Worm (Caenorhabditis elegans): ENCODE measurements around the gene nrde-3.

Gene nrde-3

DNA sequence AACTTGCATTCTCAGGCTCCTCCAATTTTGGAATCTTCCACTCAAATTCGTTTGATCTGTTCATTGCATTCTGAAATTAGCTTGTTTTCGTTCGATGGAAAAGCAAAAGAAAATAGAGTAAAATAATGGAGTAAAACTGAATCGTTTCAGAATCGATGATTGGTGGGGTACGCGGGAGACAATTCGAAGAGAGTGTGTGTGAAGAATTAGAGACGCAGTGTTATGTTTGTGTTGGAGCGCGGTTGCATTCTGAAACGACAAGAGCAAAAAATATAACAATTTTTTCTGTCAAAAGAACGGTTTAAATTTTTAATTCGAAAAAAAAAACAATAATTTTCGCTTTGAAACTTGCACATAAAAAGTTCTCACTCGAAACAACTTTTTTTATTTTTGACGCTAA, 16.7 kb downstream of the nrde-3 start, which contains the start of gene ceh-93:
Gene ceh-93, minus strand, starts transcription at position 70 of the 400 bp plus-strand sequence.
- TF ChIP-seq daf-16 (GFP tag; optimal IDR thresholded peaks at IDR 0.05) (no peak), daf-16 (tag; optimal IDR thresholded peaks at IDR 0.05) (peak; percentile 59), php-3 (GFP tag; IDR thresholded peaks at IDR 0.05) (no peak), nhr-237 (tag; optimal IDR thresholded peaks at IDR 0.05) (no peak), lin-38 (GFP tag; IDR thresholded peaks at IDR 0.05) (peak; percentile 66), hmg-1.1 (GFP tag; IDR thresholded peaks at IDR 0.05) (peak; percentile 55), nhr-28 (tag; optimal IDR thresholded peaks at IDR 0.05) (peak; percentile 17), dpl-1 (GFP tag; optimal IDR thresholded peaks at IDR 0.05) (peak; percentile 0)

DNA sequence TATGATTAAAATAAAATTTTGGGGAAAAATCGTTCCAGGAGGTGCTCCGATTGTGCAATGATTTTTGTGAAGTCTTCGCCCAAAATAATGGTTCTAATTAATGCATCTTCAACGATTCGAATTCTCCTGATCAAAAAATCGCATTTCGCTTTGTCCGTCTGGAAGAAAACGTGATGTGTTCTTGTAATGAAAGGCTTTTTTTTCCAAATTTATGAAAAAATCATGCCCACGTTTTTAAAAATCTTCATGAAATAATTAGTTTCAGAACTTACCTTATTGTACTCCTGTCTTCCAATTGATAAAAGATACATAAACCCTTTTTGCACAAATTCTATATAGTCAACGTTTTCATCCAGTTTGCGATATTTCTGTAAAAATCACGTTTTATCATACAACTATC, 17.5 kb downstream of the nrde-3 start:
- TF ChIP-seq lin-1 (GFP tag; IDR thresholded peaks at IDR 0.05), result no peak
- peak in 1 of 2 experiments; percentile 92 for TF ChIP-seq unc-62 (GFP tag; optimal IDR thresholded peaks at IDR 0.05 in 1 of 2)
- no peak for TF ChIP-seq unc-62 (tag; optimal IDR thresholded peaks at IDR 0.05)
- no peak for TF ChIP-seq mes-2 (tag; optimal IDR thresholded peaks at IDR 0.05; ENCODE audit: poor library complexity, severe bottlenecking)
- TF ChIP-seq T20F7.1 (GFP tag; optimal IDR thresholded peaks at IDR 0.05), result no peak
- TF ChIP-seq unc-130 (GFP tag; optimal IDR thresholded peaks at IDR 0.05), result no peak
- no peak for TF ChIP-seq R02D3.7 (tag; optimal IDR thresholded peaks at IDR 0.05)

DNA sequence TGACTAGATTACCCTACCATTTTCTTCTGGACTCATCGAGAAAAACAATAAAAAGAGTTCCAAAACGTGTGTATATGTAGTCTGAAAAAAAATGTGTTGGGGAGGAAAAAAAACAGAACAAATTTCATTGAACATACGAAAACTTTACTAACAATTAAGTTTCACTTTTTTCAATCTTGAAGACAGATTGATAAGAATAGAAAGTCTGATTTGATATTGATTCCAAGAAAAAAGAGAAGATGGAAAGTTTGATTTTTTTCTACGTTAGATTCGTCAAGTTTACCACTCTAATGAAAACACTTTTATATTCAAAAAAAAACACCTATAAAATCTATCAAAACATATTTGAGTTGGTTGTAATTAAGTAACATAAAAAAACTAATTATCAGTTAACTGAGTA, 18.4 kb downstream of the nrde-3 start, which contains the start of gene R04A9.9:
Gene R04A9.9, minus strand, starts transcription at position 101 of the 400 bp plus-strand sequence.
- no peak for TF ChIP-seq mxl-3 (GFP tag; optimal IDR thresholded peaks at IDR 0.05)
- no peak for TF ChIP-seq arid-1 (GFP tag; conservative IDR thresholded peaks at IDR 0.05)
- no peak for TF ChIP-seq Y48G9A.11 (GFP tag; IDR thresholded peaks at IDR 0.05)
- no peak for TF ChIP-seq T26A8.4 (GFP tag; IDR thresholded peaks at IDR 0.05)
- no peak for TF ChIP-seq nhr-10 (tag; optimal IDR thresholded peaks at IDR 0.05)
- no peak for TF ChIP-seq nhr-11 (tag; optimal IDR thresholded peaks at IDR 0.05)
- no peak for TF ChIP-seq madf-9 (GFP tag; conservative IDR thresholded peaks at IDR 0.05)
- no peak for TF ChIP-seq egl-43 (GFP tag; IDR thresholded peaks at IDR 0.05)
- no peak for TF ChIP-seq mdl-1 (tag; optimal IDR thresholded peaks at IDR 0.05)
- no peak for TF ChIP-seq egl-27 (tag; optimal IDR thresholded peaks at IDR 0.05)
- no peak for TF ChIP-seq pha-4 (GFP tag; IDR thresholded peaks at IDR 0.05)
- TF ChIP-seq pha-4 (tag; optimal IDR thresholded peaks at IDR 0.05), result no peak
- no peak for TF ChIP-seq daf-12 (tag; optimal IDR thresholded peaks at IDR 0.05)
- no peak for TF ChIP-seq tra-1 (GFP tag; IDR thresholded peaks at IDR 0.05)
- no peak for TF ChIP-seq mes-2 (tag; optimal IDR thresholded peaks at IDR 0.05; ENCODE audit: poor library complexity, severe bottlenecking)
- no peak for TF ChIP-seq sdz-12 (GFP tag; optimal IDR thresholded peaks at IDR 0.05)
- TF ChIP-seq zfp-3 (GFP tag; conservative IDR thresholded peaks at IDR 0.05), result no peak
- TF ChIP-seq F37D6.2 (tag; optimal IDR thresholded peaks at IDR 0.05), result no peak

DNA sequence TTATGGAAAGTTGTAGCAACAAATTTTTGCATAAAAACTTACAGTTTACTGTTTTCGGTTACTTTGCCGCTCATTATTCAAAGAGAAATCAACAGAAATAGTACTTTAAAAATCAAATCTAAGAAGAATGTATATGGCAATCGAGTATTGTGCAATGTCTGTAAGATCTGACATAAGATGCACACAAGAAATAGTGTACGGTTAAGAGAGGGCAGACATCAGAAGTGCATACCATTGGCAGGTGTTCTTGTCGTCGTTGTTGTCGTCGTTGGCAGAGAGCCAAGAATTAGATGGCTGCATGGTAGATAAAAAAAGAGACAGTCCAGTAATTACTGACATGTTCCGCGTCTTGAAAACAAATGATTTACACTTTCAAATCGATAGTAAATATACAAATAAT, 22.7 kb downstream of the nrde-3 start, which contains the start of gene R04A9.7:
Gene R04A9.7, minus strand, starts transcription at position 184 of the 400 bp plus-strand sequence.
- TF ChIP-seq ztf-11 (tag; optimal IDR thresholded peaks at IDR 0.05), result no peak
- no peak for TF ChIP-seq madf-5 (GFP tag; IDR thresholded peaks at IDR 0.05)
- TF ChIP-seq Y5F2A.4 (GFP tag; optimal IDR thresholded peaks at IDR 0.05), result no peak
- TF ChIP-seq F49E8.2 (tag; optimal IDR thresholded peaks at IDR 0.05; ENCODE audit: borderline replicate concordance), result no peak

DNA sequence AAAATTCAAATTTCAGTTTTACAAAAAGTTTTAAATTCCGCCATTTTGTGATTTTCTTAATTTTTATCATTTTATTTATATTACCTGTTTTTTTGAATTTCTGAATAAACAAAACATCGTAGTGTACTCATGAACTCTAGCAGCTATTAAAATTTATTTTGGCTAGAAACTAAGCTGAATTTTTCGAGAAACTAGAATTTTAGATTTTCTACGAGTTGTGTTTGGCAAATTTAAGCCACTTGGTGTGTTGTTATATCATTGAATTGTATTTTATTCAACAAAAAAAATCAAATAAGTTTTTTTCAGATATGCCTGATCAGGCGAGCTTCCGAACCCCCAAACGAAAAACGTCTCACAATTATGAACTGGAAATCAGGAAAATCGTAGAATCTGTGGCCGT, 25.2 kb downstream of the nrde-3 start, which contains the start of gene R04A9.6:
Gene R04A9.6, plus strand, starts transcription at position 301 of the 400 bp plus-strand sequence.
- TF ChIP-seq aha-1 (tag), result peak; percentile 73
- no peak for TF ChIP-seq zip-11 (GFP tag; IDR thresholded peaks at IDR 0.05)
- no peak for TF ChIP-seq ama-1 (optimal IDR thresholded peaks at IDR 0.05)
- no peak for TF ChIP-seq set-16 (GFP tag; IDR thresholded peaks at IDR 0.05)
- no peak for TF ChIP-seq F49E8.2 (tag; optimal IDR thresholded peaks at IDR 0.05; ENCODE audit: borderline replicate concordance)
- TF ChIP-seq T26A8.4 (GFP tag; IDR thresholded peaks at IDR 0.05), result no peak
- TF ChIP-seq Y48G9A.11 (GFP tag; IDR thresholded peaks at IDR 0.05), result no peak
- TF ChIP-seq lin-13 (GFP tag; optimal IDR thresholded peaks at IDR 0.05), result no peak

Measured in whole organism, L4 larva.